Fruit fly (Drosophila melanogaster): ENCODE results near the gene Tif-IA.

DNA sequence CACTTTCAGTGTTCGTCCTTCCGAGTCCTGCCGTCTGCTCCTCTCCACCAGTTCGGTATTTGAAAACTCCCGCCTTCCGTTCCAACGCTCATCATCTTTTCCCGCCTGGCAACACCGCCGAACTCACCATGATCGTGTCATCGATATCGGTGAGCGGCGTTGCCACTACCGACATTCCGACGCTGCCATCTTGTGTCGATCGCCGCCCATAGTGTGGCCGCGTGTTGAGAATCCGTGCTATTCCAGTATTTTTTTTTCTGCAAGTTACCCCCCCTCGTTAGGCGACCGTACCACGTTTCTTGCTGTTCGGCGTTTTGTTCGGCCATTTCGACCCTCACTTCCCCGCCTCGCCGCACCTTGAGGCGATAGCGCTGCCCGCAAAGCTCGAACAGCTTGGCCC is 11.4 kb downstream of the Tif-IA start:
- TF ChIP-seq CG8478 (optimal IDR thresholded peaks at IDR 0.05) (no peak), Dll (optimal IDR thresholded peaks at IDR 0.05) (no peak), psq (optimal IDR thresholded peaks at IDR 0.05) (no peak), EcR (GFP tag; optimal IDR thresholded peaks at IDR 0.05) (no peak), pan (optimal IDR thresholded peaks at IDR 0.05) (no peak), usp (GFP tag; optimal IDR thresholded peaks at IDR 0.05) (no peak)
